Fruit fly (Drosophila melanogaster) whole organism, prepupa: ENCODE measurements around the gene CG15465.

Source experiments
- Blimp-1 ChIP-seq: fragments of 200-800 bp; sonication (Bioruptor generic); optimal IDR thresholded peaks from 3 replicates; lab custom pipeline; 2017; ENCODE audit warnings: missing biosample characterization, missing genetic modification characterization, mild to moderate bottlenecking, moderate library complexity, missing genetic modification reagents
- CG10631 ChIP-seq: fragments of 200-800 bp; sonication (Bioruptor generic); optimal IDR thresholded peaks from 2 replicates; lab custom pipeline; 2016; ENCODE audit warnings: missing biosample characterization, missing genetic modification characterization
- CG3032 ChIP-seq: fragments of 200-800 bp; optimal IDR thresholded peaks from 2 replicates; lab custom pipeline; 2019; ENCODE audit warnings: missing biosample characterization, mild to moderate bottlenecking, missing genetic modification characterization, moderate library complexity
- CG8632 ChIP-seq: fragments of 200-800 bp; sonication (Bioruptor generic); optimal IDR thresholded peaks from 3 replicates; lab custom pipeline; 2016; ENCODE audit warnings: missing biosample characterization, missing genetic modification characterization
- Eip75B ChIP-seq: fragments of 200-800 bp; sonication (Bioruptor generic); optimal IDR thresholded peaks from 3 replicates; lab custom pipeline; 2016; ENCODE audit warnings: missing biosample characterization, missing genetic modification characterization
- Ets21C ChIP-seq: fragments of 200-800 bp; sonication (Bioruptor generic); optimal IDR thresholded peaks from 3 replicates; lab custom pipeline; 2016; ENCODE audit warnings: missing biosample characterization, missing genetic modification characterization
- dsx ChIP-seq: fragments of 200-800 bp; optimal IDR thresholded peaks from 3 replicates; lab custom pipeline; 2019; ENCODE audit warnings: missing biosample characterization, mild to moderate bottlenecking, missing genetic modification characterization, moderate library complexity; ENCODE audit not compliant: poor library complexity, severe bottlenecking
- eg ChIP-seq: fragments of 200-800 bp; sonication (Bioruptor generic); IDR thresholded peaks from 3 replicates; pipeline ENCODE4 v1.3.6; 2022; ENCODE audit warnings: missing biosample characterization, missing genetic modification characterization
- fd59A ChIP-seq: fragments of 200-800 bp; sonication (Bioruptor generic); optimal IDR thresholded peaks from 2 replicates; lab custom pipeline; 2017; ENCODE audit warnings: missing biosample characterization, mild to moderate bottlenecking, missing genetic modification characterization, missing genetic modification reagents

DNA sequence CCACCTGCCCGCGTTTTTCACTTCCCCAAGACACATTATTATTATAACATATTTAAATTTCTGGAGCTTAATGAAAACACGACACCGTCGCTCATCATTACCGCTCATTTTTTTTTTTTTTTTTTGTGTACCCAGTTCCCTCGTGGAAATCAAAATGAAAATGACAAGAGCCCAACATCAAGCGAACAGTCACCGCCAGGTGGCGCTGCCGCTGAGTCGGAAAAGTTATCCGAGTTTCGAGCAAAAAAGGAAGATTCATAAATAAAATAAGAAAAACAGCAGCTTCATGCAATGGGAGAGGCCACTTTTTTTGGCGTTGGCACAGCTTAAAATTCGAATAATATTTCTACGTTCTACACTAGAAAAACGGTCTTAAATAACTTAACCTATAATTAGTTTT is 5.6 kb downstream of the CG15465 start:
- TF ChIP-seq fd59A (no peak), CG10631 (GFP tag; lab: Kevin White, UChicago) (no peak), dsx (GFP tag; lab: Kevin White, UChicago) (no peak), CG8632 (GFP tag; lab: Kevin White, UChicago) (no peak), Eip75B (GFP tag; lab: Kevin White, UChicago) (no peak), Ets21C (GFP tag; lab: Kevin White, UChicago) (no peak), eg (no peak), Blimp-1 (GFP tag; lab: Kevin White, UChicago) (no peak), CG3032 (tag; lab: Kevin White, UChicago) (no peak)
